Fruit fly (Drosophila melanogaster) whole organism, embryonic: ENCODE data around the gene Rbf2.

Experiments used
- Adf1 ChIP-seq: fragments of 200-800 bp; sonication (Bioruptor generic); IDR thresholded peaks from 2 replicates; pipeline ENCODE4 v1.3.6; 2022; ENCODE audit warnings: missing biosample characterization, missing genetic modification characterization
- Awh ChIP-seq: fragments of 200-800 bp; sonication (Bioruptor generic); IDR thresholded peaks from 2 replicates; pipeline ENCODE4, ENCODE4 v1.3.6; 2022; ENCODE audit warnings: missing biosample characterization, missing genetic modification characterization
- Blimp-1 ChIP-seq: fragments of 200-800 bp; sonication (Bioruptor generic); optimal IDR thresholded peaks from 3 replicates; lab custom pipeline; 2018; ENCODE audit warnings: missing biosample characterization, missing genetic modification characterization, mild to moderate bottlenecking, moderate library complexity, missing genetic modification reagents
- Bteb2 ChIP-seq: fragments of 200-800 bp; sonication (Bioruptor generic); optimal IDR thresholded peaks from 2 replicates; lab custom pipeline; 2016; ENCODE audit warnings: missing biosample characterization, missing genetic modification characterization
- CG10321 ChIP-seq: fragments of 200-800 bp; sonication (Bioruptor generic); IDR thresholded peaks from 2 replicates; pipeline ENCODE4 v1.3.6; 2022; ENCODE audit warnings: missing biosample characterization, missing genetic modification characterization
- CG10543 ChIP-seq: fragments of 200-800 bp; sonication (Bioruptor generic); optimal IDR thresholded peaks from 3 replicates; lab custom pipeline; 2017; ENCODE audit warnings: missing biosample characterization, mild to moderate bottlenecking, missing genetic modification characterization, moderate library complexity
- CG10565 ChIP-seq: fragments of 200-800 bp; sonication (Bioruptor generic); optimal IDR thresholded peaks from 3 replicates; lab custom pipeline; 2016; ENCODE audit warnings: missing biosample characterization, mild to moderate bottlenecking, missing genetic modification characterization
- CG12219 ChIP-seq: fragments of 200-800 bp; sonication (Bioruptor generic); optimal IDR thresholded peaks from 3 replicates; lab custom pipeline; 2018; ENCODE audit warnings: missing biosample characterization, mild to moderate bottlenecking, missing genetic modification characterization
- CG1233 ChIP-seq: fragments of 200-800 bp; sonication (Bioruptor generic); optimal IDR thresholded peaks from 4 replicates; lab custom pipeline; 2018; ENCODE audit warnings: missing biosample characterization, mild to moderate bottlenecking, missing genetic modification characterization
- CG13424 ChIP-seq: fragments of 200-800 bp; sonication (Bioruptor generic); optimal IDR thresholded peaks from 2 replicates; lab custom pipeline; 2019; ENCODE audit warnings: missing biosample characterization, mild to moderate bottlenecking, missing genetic modification characterization, moderate library complexity
- CG14014 ChIP-seq: fragments of 200-800 bp; sonication (Bioruptor generic); IDR thresholded peaks from 2 replicates; pipeline ENCODE4 v1.3.6; 2022; ENCODE audit warnings: missing biosample characterization, missing genetic modification characterization
- CG15696 ChIP-seq: fragments of 200-800 bp; sonication (Bioruptor generic); optimal IDR thresholded peaks from 2 replicates; lab custom pipeline; 2019; ENCODE audit warnings: missing biosample characterization, mild to moderate bottlenecking, missing genetic modification characterization, moderate library complexity
- CG16863 ChIP-seq: fragments of 200-800 bp; sonication (Bioruptor generic); optimal IDR thresholded peaks from 3 replicates; lab custom pipeline; 2016; ENCODE audit warnings: missing biosample characterization, missing genetic modification characterization
- CG17186 ChIP-seq: fragments of 200-800 bp; sonication (Bioruptor generic); optimal IDR thresholded peaks from 3 replicates; lab custom pipeline; 2017; ENCODE audit warnings: missing biosample characterization, missing genetic modification reagents, missing genetic modification characterization
- CG2875 ChIP-seq: fragments of 200-800 bp; sonication (Bioruptor generic); optimal IDR thresholded peaks from 2 replicates; lab custom pipeline; 2017; ENCODE audit warnings: missing biosample characterization, mild to moderate bottlenecking, missing genetic modification characterization, missing genetic modification reagents
- CG30403 ChIP-seq: fragments of 200-800 bp; sonication (Bioruptor generic); optimal IDR thresholded peaks from 3 replicates; lab custom pipeline; 2016; ENCODE audit warnings: missing biosample characterization, missing genetic modification characterization
- CG3065 ChIP-seq: fragments of 200-800 bp; sonication (Bioruptor generic); optimal IDR thresholded peaks from 2 replicates; lab custom pipeline; 2016; ENCODE audit warnings: missing biosample characterization, missing genetic modification characterization
- CG33213 ChIP-seq: fragments of 200-800 bp; sonication (Bioruptor generic); optimal IDR thresholded peaks from 3 replicates; lab custom pipeline; 2016; ENCODE audit warnings: missing biosample characterization, missing genetic modification characterization
- CG3995 ChIP-seq: fragments of 200-800 bp; sonication (Bioruptor generic); optimal IDR thresholded peaks from 3 replicates; lab custom pipeline; 2016; ENCODE audit warnings: missing biosample characterization, missing genetic modification characterization
- CG6791 ChIP-seq: fragments of 200-800 bp; sonication (Bioruptor generic); IDR thresholded peaks from 3 replicates; pipeline ENCODE4 v1.3.6; 2022; ENCODE audit warnings: missing biosample characterization, missing genetic modification characterization; ENCODE audit not compliant: partially characterized antibody
- CG8290 ChIP-seq, 3 experiments: fragments of 200-800 bp; sonication (Bioruptor generic); optimal IDR thresholded peaks; 2 replicates each; lab custom pipeline; 2016 to 2019; ENCODE audit warnings: missing biosample characterization in 3 of 3, missing genetic modification characterization in 3 of 3, mild to moderate bottlenecking in 2 of 3, moderate library complexity in 1 of 3
- Dfd ChIP-seq, 2 experiments: fragments of >200 bp; optimal IDR thresholded peaks; 2 replicates each; lab custom pipeline; 2017; ENCODE audit warnings: missing biosample characterization in 2 of 2, missing genetic modification characterization in 2 of 2
- Fer1 ChIP-seq: fragments of 200-800 bp; sonication (Bioruptor generic); optimal IDR thresholded peaks from 2 replicates; lab custom pipeline; 2017; ENCODE audit warnings: missing biosample characterization, mild to moderate bottlenecking, missing genetic modification characterization
- Fer3 ChIP-seq: fragments of 200-800 bp; sonication (Bioruptor generic); optimal IDR thresholded peaks from 2 replicates; lab custom pipeline; 2018; ENCODE audit warnings: missing biosample characterization, mild to moderate bottlenecking, missing genetic modification characterization, moderate library complexity
- GATAe ChIP-seq: fragments of 200-800 bp; sonication (Bioruptor generic); conservative IDR thresholded peaks from 2 replicates; pipeline ENCODE4 v1.3.6; 2022; ENCODE audit warnings: missing biosample characterization, missing genetic modification characterization
- Gug ChIP-seq: fragments of 200-800 bp; sonication (Bioruptor generic); IDR thresholded peaks from 4 replicates; pipeline ENCODE4 v1.3.6; 2022; ENCODE audit warnings: missing biosample characterization, missing genetic modification characterization
- Jarid2 ChIP-seq: fragments of 200-800 bp; sonication (Bioruptor generic); optimal IDR thresholded peaks from 3 replicates; lab custom pipeline; 2017; ENCODE audit warnings: mild to moderate bottlenecking, missing biosample characterization, missing genetic modification reagents, missing genetic modification characterization
- Lhr ChIP-seq: fragments of 200-800 bp; sonication (Bioruptor generic); optimal IDR thresholded peaks from 3 replicates; lab custom pipeline; 2017; ENCODE audit warnings: mild to moderate bottlenecking, missing biosample characterization, missing genetic modification reagents, missing genetic modification characterization
- NFAT ChIP-seq: fragments of 200-800 bp; sonication (Bioruptor generic); IDR thresholded peaks from 2 replicates; pipeline ENCODE4 v1.3.6; 2022; ENCODE audit warnings: missing biosample characterization, missing genetic modification characterization
- Nf-YC ChIP-seq: fragments of 200-800 bp; optimal IDR thresholded peaks from 3 replicates; lab custom pipeline; 2019; ENCODE audit warnings: missing biosample characterization, mild to moderate bottlenecking, missing genetic modification characterization, moderate library complexity
- NfI ChIP-seq: fragments of 200-800 bp; sonication (Bioruptor generic); optimal IDR thresholded peaks from 3 replicates; lab custom pipeline; 2018; ENCODE audit warnings: missing biosample characterization, mild to moderate bottlenecking, missing genetic modification characterization, moderate library complexity
- Pdp1 ChIP-seq, 2 experiments: fragments of 200-800 bp; sonication (Bioruptor generic); optimal IDR thresholded peaks; 3 replicates each; lab custom pipeline; 2016; ENCODE audit warnings: missing biosample characterization in 2 of 2, missing genetic modification characterization in 2 of 2, mild to moderate bottlenecking in 1 of 2, moderate library complexity in 1 of 2
- Sry-δ ChIP-seq: fragments of 200-800 bp; sonication (Bioruptor generic); optimal IDR thresholded peaks from 2 replicates; lab custom pipeline; 2016; ENCODE audit warnings: missing biosample characterization, missing genetic modification characterization
- al ChIP-seq: fragments of 200-800 bp; sonication (Bioruptor generic); IDR thresholded peaks from 2 replicates; pipeline ENCODE4 v1.3.6; 2022; ENCODE audit warnings: missing biosample characterization, missing genetic modification characterization
- aop ChIP-seq: fragments of 200-800 bp; sonication (Bioruptor generic); IDR thresholded peaks from 2 replicates; pipeline ENCODE4 v1.3.6; 2022; ENCODE audit warnings: missing biosample characterization, missing genetic modification characterization
- ash1 ChIP-seq: fragments of 200-800 bp; sonication (Bioruptor generic); optimal IDR thresholded peaks from 2 replicates; lab custom pipeline; 2018; ENCODE audit warnings: missing biosample characterization, mild to moderate bottlenecking, missing genetic modification characterization
- bcd ChIP-seq: fragments of 200-800 bp; sonication (Bioruptor generic); optimal IDR thresholded peaks from 2 replicates; lab custom pipeline; 2017; ENCODE audit warnings: missing biosample characterization, mild to moderate bottlenecking, missing genetic modification characterization
- btn ChIP-seq: fragments of 200-800 bp; sonication (Bioruptor generic); optimal IDR thresholded peaks from 2 replicates; lab custom pipeline; 2016; ENCODE audit warnings: missing biosample characterization, missing genetic modification characterization
- caup ChIP-seq: fragments of 200-800 bp; sonication (Bioruptor generic); optimal IDR thresholded peaks from 3 replicates; lab custom pipeline; 2017; ENCODE audit warnings: missing biosample characterization, mild to moderate bottlenecking, missing genetic modification characterization, moderate library complexity; ENCODE audit not compliant: severe bottlenecking
- dimm ChIP-seq: fragments of 200-800 bp; sonication (Bioruptor generic); IDR thresholded peaks from 2 replicates; pipeline ENCODE4 v1.3.6; 2022; ENCODE audit warnings: missing biosample characterization, missing genetic modification characterization
- emc ChIP-seq: fragments of 200-800 bp; sonication (Bioruptor generic); optimal IDR thresholded peaks from 2 replicates; lab custom pipeline; 2016; ENCODE audit warnings: missing biosample characterization, missing genetic modification characterization
- gsb ChIP-seq: fragments of 200-800 bp; sonication (Bioruptor generic); IDR thresholded peaks from 2 replicates; pipeline ENCODE4 v1.3.6; 2022; ENCODE audit warnings: missing biosample characterization, missing genetic modification characterization
- hbn ChIP-seq: fragments of 200-800 bp; sonication (Bioruptor generic); IDR thresholded peaks from 2 replicates; pipeline ENCODE4 v1.3.6; 2022; ENCODE audit warnings: missing biosample characterization, missing genetic modification characterization; ENCODE audit not compliant: partially characterized antibody
- ken ChIP-seq: fragments of 200-800 bp; sonication (Bioruptor generic); IDR thresholded peaks from 3 replicates; pipeline ENCODE4 v1.3.6; 2022; ENCODE audit warnings: missing biosample characterization, missing genetic modification characterization
- lbe ChIP-seq: fragments of 200-800 bp; sonication (Bioruptor generic); optimal IDR thresholded peaks from 2 replicates; lab custom pipeline; 2016; ENCODE audit warnings: missing biosample characterization, mild to moderate bottlenecking, missing genetic modification characterization
- org-1 ChIP-seq: fragments of 200-800 bp; sonication (Bioruptor generic); optimal IDR thresholded peaks from 2 replicates; lab custom pipeline; 2017; ENCODE audit warnings: missing biosample characterization, missing genetic modification characterization
- pan ChIP-seq, 4 experiments: fragments of >200 bp in 3 of 4; fragments of 200-800 bp in 1 of 4; sonication (Bioruptor generic) in 1 of 4; optimal IDR thresholded peaks in 3 of 4; IDR thresholded peaks in 1 of 4; 2 replicates each; pipeline versions ENCODE4 v1.3.6 to Lab custom; 2017 to 2022; ENCODE audit warnings: missing biosample characterization in 2 of 4, missing genetic modification characterization in 2 of 4, mixed read lengths in 1 of 4
- sug ChIP-seq: fragments of 200-800 bp; optimal IDR thresholded peaks from 2 replicates; lab custom pipeline; 2019; ENCODE audit warnings: missing biosample characterization, mild to moderate bottlenecking, missing genetic modification characterization, moderate library complexity
- tgo ChIP-seq: fragments of 200-800 bp; sonication (Bioruptor generic); IDR thresholded peaks from 3 replicates; pipeline ENCODE4 v1.3.6; 2022; ENCODE audit warnings: missing biosample characterization, missing genetic modification characterization
- tin ChIP-seq: fragments of 200-800 bp; sonication (Bioruptor generic); optimal IDR thresholded peaks from 3 replicates; lab custom pipeline; 2016; ENCODE audit warnings: missing biosample characterization, missing genetic modification characterization

Gene Rbf2

DNA sequence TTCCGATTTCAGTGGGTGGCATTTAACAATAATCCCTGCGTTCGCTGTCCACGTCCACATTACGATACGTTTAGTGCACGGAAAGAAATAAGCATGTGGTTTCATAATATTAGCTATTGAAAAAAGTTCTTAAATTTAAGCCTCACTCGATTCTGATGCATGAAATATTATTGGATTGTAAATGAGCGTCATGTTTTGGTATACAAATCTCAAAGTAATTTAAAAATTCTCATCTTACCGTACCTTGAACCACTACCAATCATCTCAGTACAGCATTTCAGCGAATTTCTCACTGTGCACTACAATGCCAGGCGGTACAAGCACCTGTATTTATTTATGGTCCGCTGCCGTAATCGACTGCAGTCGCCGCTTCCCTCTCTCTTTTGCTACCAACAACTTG, 9.0 kb downstream of the Rbf2 start (continued):
- no peak for TF ChIP-seq CG10565
- no peak for TF ChIP-seq dimm
- TF ChIP-seq CG33213 (GFP tag; lab: Kevin White, UChicago) = peak; percentile 73
- no peak for TF ChIP-seq CG8290 (GFP tag; optimal IDR thresholded peaks at IDR 0.05; lab: Kevin White, UChicago)
- TF ChIP-seq CG8290 (tag; optimal IDR thresholded peaks at IDR 0.05; lab: Kevin White, UChicago) = peak in 1 of 2 experiments; percentile 82
- TF ChIP-seq CG17186 (GFP tag; lab: Kevin White, UChicago) = peak; percentile 7
- TF ChIP-seq Blimp-1 (GFP tag; lab: Kevin White, UChicago) = peak; percentile 80
- peak; percentile 14 for TF ChIP-seq lbe
- TF ChIP-seq btn = peak; percentile 75
- TF ChIP-seq Sry-δ (GFP tag; lab: Kevin White, UChicago) = peak; percentile 25
- TF ChIP-seq caup (GFP tag; lab: Kevin White, UChicago) = peak; percentile 67
- no peak for TF ChIP-seq Adf1 (GFP tag; lab: Robert Waterston, UW)
- peak; percentile 89 for TF ChIP-seq CG13424 (tag; lab: Kevin White, UChicago)
- TF ChIP-seq emc (GFP tag; lab: Kevin White, UChicago) = peak; percentile 55
- TF ChIP-seq CG3995 (GFP tag; lab: Kevin White, UChicago) = no peak
- no peak for TF ChIP-seq CG10321 (GFP tag; lab: Robert Waterston, UW)
- no peak for TF ChIP-seq Awh (GFP tag; lab: Robert Waterston, UW)
- TF ChIP-seq tgo = no peak
- peak; percentile 75 for TF ChIP-seq Bteb2 (GFP tag; lab: Kevin White, UChicago)
- peak; percentile 58 for TF ChIP-seq Nf-YC (tag; lab: Kevin White, UChicago)
- TF ChIP-seq pan (optimal IDR thresholded peaks at IDR 0.05; lab: Kevin White, UChicago) = no peak
- TF ChIP-seq pan (GFP tag; optimal IDR thresholded peaks at IDR 0.05 in 1 of 2, IDR thresholded peaks at IDR 0.05 in 1 of 2) = no peak
- peak; percentile 81 for TF ChIP-seq CG12219 (GFP tag; lab: Kevin White, UChicago)
- no peak for TF ChIP-seq CG6791 (GFP tag; lab: Robert Waterston, UW)
- no peak for TF ChIP-seq aop
- TF ChIP-seq org-1 (GFP tag; lab: Kevin White, UChicago) = peak; percentile 80
- TF ChIP-seq Lhr (GFP tag; lab: Kevin White, UChicago) = peak; percentile 19
- TF ChIP-seq CG2875 (GFP tag; lab: Kevin White, UChicago) = peak; percentile 65
- peak; percentile 90 for TF ChIP-seq CG30403 (GFP tag; lab: Kevin White, UChicago)
- no peak for TF ChIP-seq NFAT (GFP tag; lab: Robert Waterston, UW)
- peak; percentile 6 for TF ChIP-seq CG3065 (GFP tag; lab: Kevin White, UChicago)
- TF ChIP-seq Fer3 = peak; percentile 85
- no peak for TF ChIP-seq CG10543
- peak; percentile 79 for TF ChIP-seq NfI
- TF ChIP-seq CG1233 (GFP tag; lab: Kevin White, UChicago) = peak; percentile 71
- no peak for TF ChIP-seq Jarid2 (GFP tag; lab: Kevin White, UChicago)
- TF ChIP-seq tin (GFP tag; lab: Kevin White, UChicago) = peak; percentile 78
- no peak for TF ChIP-seq Dfd (GFP tag; optimal IDR thresholded peaks at IDR 0.05; lab: Kevin White, UChicago)
- peak; percentile 84 for TF ChIP-seq Fer1
- peak; percentile 61 for TF ChIP-seq sug
- peak; percentile 82 for TF ChIP-seq bcd (GFP tag; lab: Kevin White, UChicago)
- peak; percentile 69 for TF ChIP-seq Gug (GFP tag; lab: Robert Waterston, UW)
- peak; percentile 75 to 81 for TF ChIP-seq Pdp1 (GFP tag; optimal IDR thresholded peaks at IDR 0.05; lab: Kevin White, UChicago)
- peak; percentile 72 for TF ChIP-seq CG15696 (tag; lab: Kevin White, UChicago)
- no peak for TF ChIP-seq hbn (GFP tag; lab: Robert Waterston, UW)
- no peak for TF ChIP-seq gsb
- no peak for TF ChIP-seq CG14014 (GFP tag; lab: Robert Waterston, UW)
- no peak for TF ChIP-seq GATAe
- no peak for TF ChIP-seq ken (GFP tag; lab: Robert Waterston, UW)
- TF ChIP-seq al (GFP tag; lab: Robert Waterston, UW) = no peak
- TF ChIP-seq CG16863 (GFP tag; lab: Kevin White, UChicago) = peak; percentile 80
- TF ChIP-seq ash1 (GFP tag; lab: Kevin White, UChicago) = no peak
